Fruit fly (Drosophila melanogaster): ENCODE measurements around the gene CG6733.

dm6 chr3R:23058858-23059257 lies 38.7 kb upstream of the CG6733 start, which contains the start of gene Ctns:
- TF ChIP-seq Mnt (GFP tag; optimal IDR thresholded peaks at IDR 0.05) (no peak), CG7101 (tag; optimal IDR thresholded peaks at IDR 0.05) (no peak), CG5204 (GFP tag; optimal IDR thresholded peaks at IDR 0.05) (no peak), cnc (optimal IDR thresholded peaks at IDR 0.05) (no peak), tj (GFP tag; optimal IDR thresholded peaks at IDR 0.05) (no peak), ovo (GFP tag; optimal IDR thresholded peaks at IDR 0.05) (no peak)
